Fruit fly (Drosophila melanogaster) whole organism, embryonic: ENCODE measurements around the gene Dhdds.
A peak's percentile ranks its signal among the peaks of the same experiment; 100 is the strongest.

Experiments
- Atf6 ChIP-seq: fragments of 200-800 bp; sonication (Bioruptor generic); IDR thresholded peaks from 2 replicates; pipeline ENCODE4 v1.3.6; 2022; ENCODE audit warnings: missing biosample characterization, missing genetic modification characterization
- Bgb ChIP-seq: fragments of 200-800 bp; sonication (Bioruptor generic); IDR thresholded peaks from 2 replicates; pipeline ENCODE4 v1.3.6; 2022; ENCODE audit warnings: missing biosample characterization, missing genetic modification characterization; ENCODE audit not compliant: partially characterized antibody
- CG10147 ChIP-seq: fragments of 200-800 bp; sonication (Bioruptor generic); optimal IDR thresholded peaks from 2 replicates; lab custom pipeline; 2019; ENCODE audit warnings: missing biosample characterization, mild to moderate bottlenecking, missing genetic modification characterization, moderate library complexity
- CG1024 ChIP-seq: fragments of 200-800 bp; sonication (Bioruptor generic); IDR thresholded peaks from 2 replicates; pipeline ENCODE4 v1.3.6; 2022; ENCODE audit warnings: missing biosample characterization, missing genetic modification characterization
- CG11504 ChIP-seq: fragments of 200-800 bp; sonication (Bioruptor generic); optimal IDR thresholded peaks from 3 replicates; lab custom pipeline; 2019; ENCODE audit warnings: missing biosample characterization, mild to moderate bottlenecking, missing genetic modification characterization, moderate library complexity
- CG11560 ChIP-seq: fragments of 200-800 bp; sonication (Bioruptor generic); IDR thresholded peaks from 3 replicates; pipeline ENCODE4 v1.3.6; 2022; ENCODE audit warnings: missing biosample characterization, missing genetic modification characterization
- CG12071 ChIP-seq: fragments of 200-800 bp; sonication (Bioruptor generic); optimal IDR thresholded peaks from 3 replicates; lab custom pipeline; 2018; ENCODE audit warnings: missing biosample characterization, mild to moderate bottlenecking, missing genetic modification characterization
- CG12219 ChIP-seq: fragments of 200-800 bp; sonication (Bioruptor generic); optimal IDR thresholded peaks from 3 replicates; lab custom pipeline; 2018; ENCODE audit warnings: missing biosample characterization, mild to moderate bottlenecking, missing genetic modification characterization
- CG14014 ChIP-seq: fragments of 200-800 bp; sonication (Bioruptor generic); IDR thresholded peaks from 2 replicates; pipeline ENCODE4 v1.3.6; 2022; ENCODE audit warnings: missing biosample characterization, missing genetic modification characterization
- CG1602 ChIP-seq: fragments of 200-800 bp; sonication (Bioruptor generic); optimal IDR thresholded peaks from 3 replicates; lab custom pipeline; 2016; ENCODE audit warnings: missing biosample characterization, missing genetic modification characterization
- CG17829 ChIP-seq: fragments of 200-800 bp; optimal IDR thresholded peaks from 2 replicates; lab custom pipeline; 2019; ENCODE audit warnings: missing biosample characterization, mild to moderate bottlenecking, missing genetic modification characterization, moderate library complexity
- CG17912 ChIP-seq: fragments of 200-800 bp; sonication (Bioruptor generic); optimal IDR thresholded peaks from 2 replicates; lab custom pipeline; 2018; ENCODE audit warnings: missing biosample characterization, mild to moderate bottlenecking, missing genetic modification characterization
- CG1832 ChIP-seq: fragments of 200-800 bp; sonication (Bioruptor generic); optimal IDR thresholded peaks from 2 replicates; lab custom pipeline; 2017; ENCODE audit warnings: missing biosample characterization, mild to moderate bottlenecking, missing genetic modification characterization, inconsistent platforms
- CG2199 ChIP-seq: fragments of 200-800 bp; sonication (Bioruptor generic); IDR thresholded peaks from 3 replicates; pipeline ENCODE4 v1.3.6; 2022; ENCODE audit warnings: missing biosample characterization, missing genetic modification characterization
- CG2889 ChIP-seq: fragments of 200-800 bp; sonication (Bioruptor generic); IDR thresholded peaks from 3 replicates; pipeline ENCODE4 v1.3.6; 2022; ENCODE audit warnings: missing biosample characterization, missing genetic modification characterization
- CG30020 ChIP-seq: fragments of 200-800 bp; optimal IDR thresholded peaks from 2 replicates; lab custom pipeline; 2019; ENCODE audit warnings: missing biosample characterization, mild to moderate bottlenecking, missing genetic modification characterization, moderate library complexity
- CG4854 ChIP-seq: fragments of 200-800 bp; sonication (Bioruptor generic); optimal IDR thresholded peaks from 2 replicates; lab custom pipeline; 2016; ENCODE audit warnings: missing biosample characterization, missing genetic modification characterization, inconsistent platforms
- CG7556 ChIP-seq: fragments of 200-800 bp; sonication (Bioruptor generic); optimal IDR thresholded peaks from 2 replicates; lab custom pipeline; 2017; ENCODE audit warnings: missing biosample characterization, mild to moderate bottlenecking, missing genetic modification characterization
- CG7839 ChIP-seq: fragments of 200-800 bp; sonication (Bioruptor generic); optimal IDR thresholded peaks from 3 replicates; lab custom pipeline; 2018; ENCODE audit warnings: missing biosample characterization, mild to moderate bottlenecking, missing genetic modification characterization, moderate library complexity
- CG8478 ChIP-seq: fragments of >200 bp; optimal IDR thresholded peaks from 2 replicates; lab custom pipeline; 2018
- CG9609 ChIP-seq: fragments of 200-800 bp; sonication (Bioruptor generic); optimal IDR thresholded peaks from 3 replicates; lab custom pipeline; 2016; ENCODE audit warnings: missing biosample characterization, missing genetic modification characterization
- CG9727 ChIP-seq: fragments of 200-800 bp; sonication (Bioruptor generic); optimal IDR thresholded peaks from 3 replicates; lab custom pipeline; 2017; ENCODE audit warnings: missing biosample characterization, mild to moderate bottlenecking, missing genetic modification characterization
- Dip3 ChIP-seq: fragments of 200-800 bp; sonication (Bioruptor generic); optimal IDR thresholded peaks from 3 replicates; lab custom pipeline; 2016; ENCODE audit warnings: missing biosample characterization, missing genetic modification characterization
- HmgZ ChIP-seq: fragments of 200-800 bp; sonication (Bioruptor generic); optimal IDR thresholded peaks from 2 replicates; lab custom pipeline; 2018; ENCODE audit warnings: missing biosample characterization, mild to moderate bottlenecking, missing genetic modification characterization
- Jarid2 ChIP-seq: fragments of 200-800 bp; sonication (Bioruptor generic); optimal IDR thresholded peaks from 3 replicates; lab custom pipeline; 2017; ENCODE audit warnings: mild to moderate bottlenecking, missing biosample characterization, missing genetic modification reagents, missing genetic modification characterization
- MBD-R2 ChIP-seq: fragments of 200-800 bp; sonication (Bioruptor generic); IDR thresholded peaks from 2 replicates; pipeline ENCODE4 v1.3.6; 2022; ENCODE audit warnings: missing biosample characterization, missing genetic modification characterization
- Meics ChIP-seq: fragments of 200-800 bp; sonication (Bioruptor generic); optimal IDR thresholded peaks from 2 replicates; lab custom pipeline; 2017; ENCODE audit warnings: missing biosample characterization, mild to moderate bottlenecking, missing genetic modification characterization
- Oli ChIP-seq: fragments of 200-800 bp; sonication (Bioruptor generic); optimal IDR thresholded peaks from 2 replicates; lab custom pipeline; 2018; ENCODE audit warnings: missing biosample characterization, mild to moderate bottlenecking, missing genetic modification characterization, moderate library complexity
- Pdp1 ChIP-seq, 2 experiments: fragments of 200-800 bp; sonication (Bioruptor generic); optimal IDR thresholded peaks; 3 replicates each; lab custom pipeline; 2016; ENCODE audit warnings: missing biosample characterization in 2 of 2, missing genetic modification characterization in 2 of 2, mild to moderate bottlenecking in 1 of 2, moderate library complexity in 1 of 2
- Sry-β ChIP-seq: fragments of 200-800 bp; sonication (Bioruptor generic); optimal IDR thresholded peaks from 2 replicates; lab custom pipeline; 2018; ENCODE audit warnings: missing biosample characterization, mild to moderate bottlenecking, missing genetic modification characterization, moderate library complexity
- al ChIP-seq: fragments of 200-800 bp; sonication (Bioruptor generic); IDR thresholded peaks from 2 replicates; pipeline ENCODE4 v1.3.6; 2022; ENCODE audit warnings: missing biosample characterization, missing genetic modification characterization
- ara ChIP-seq: fragments of 200-800 bp; sonication (Bioruptor generic); IDR thresholded peaks from 2 replicates; pipeline ENCODE4 v1.3.6; 2022; ENCODE audit warnings: missing biosample characterization, missing genetic modification characterization
- ato ChIP-seq: fragments of 200-800 bp; sonication (Bioruptor generic); IDR thresholded peaks from 2 replicates; pipeline ENCODE4 v1.3.6; 2022; ENCODE audit warnings: missing biosample characterization, missing genetic modification characterization; ENCODE audit not compliant: partially characterized antibody
- dimm ChIP-seq: fragments of 200-800 bp; sonication (Bioruptor generic); IDR thresholded peaks from 2 replicates; pipeline ENCODE4 v1.3.6; 2022; ENCODE audit warnings: missing biosample characterization, missing genetic modification characterization
- en ChIP-seq: fragments of 200-800 bp; sonication (Bioruptor generic); optimal IDR thresholded peaks from 2 replicates; lab custom pipeline; 2016; ENCODE audit warnings: missing biosample characterization, missing genetic modification characterization
- ewg ChIP-seq: fragments of 200-800 bp; sonication (Bioruptor generic); optimal IDR thresholded peaks from 3 replicates; lab custom pipeline; 2017; ENCODE audit warnings: mild to moderate bottlenecking, missing biosample characterization, missing genetic modification reagents, missing genetic modification characterization
- ftz-f1 ChIP-seq: fragments of 200-800 bp; sonication (Bioruptor generic); optimal IDR thresholded peaks from 2 replicates; lab custom pipeline; 2016; ENCODE audit warnings: missing biosample characterization, missing genetic modification characterization
- gcm2 ChIP-seq: fragments of 200-800 bp; sonication (Bioruptor generic); optimal IDR thresholded peaks from 2 replicates; lab custom pipeline; 2016; ENCODE audit warnings: missing biosample characterization, missing genetic modification characterization
- hth ChIP-seq: fragments of >200 bp; optimal IDR thresholded peaks from 2 replicates; lab custom pipeline; 2017; ENCODE audit warnings: inconsistent platforms
- mam ChIP-seq: fragments of 200-800 bp; sonication (Bioruptor generic); optimal IDR thresholded peaks from 3 replicates; lab custom pipeline; 2016; ENCODE audit warnings: missing biosample characterization, missing genetic modification characterization
- nau ChIP-seq: fragments of 200-800 bp; sonication (Bioruptor generic); optimal IDR thresholded peaks from 3 replicates; lab custom pipeline; 2017; ENCODE audit warnings: missing biosample characterization, mild to moderate bottlenecking, missing genetic modification characterization, missing genetic modification reagents
- phol ChIP-seq: fragments of 200-800 bp; sonication (Bioruptor generic); optimal IDR thresholded peaks from 3 replicates; lab custom pipeline; 2018; ENCODE audit warnings: missing biosample characterization, mild to moderate bottlenecking, missing genetic modification characterization, moderate library complexity
- rib ChIP-seq: fragments of 200-800 bp; sonication (Bioruptor generic); IDR thresholded peaks from 2 replicates; pipeline ENCODE4 v1.3.6; 2022; ENCODE audit warnings: missing biosample characterization, missing genetic modification characterization
- slbo ChIP-seq: fragments of 200-800 bp; sonication (Bioruptor generic); IDR thresholded peaks from 2 replicates; pipeline ENCODE4 v1.3.6; 2022; ENCODE audit warnings: missing biosample characterization, missing genetic modification characterization
- sob ChIP-seq: fragments of 200-800 bp; sonication (Bioruptor generic); IDR thresholded peaks from 2 replicates; pipeline ENCODE4 v1.3.6; 2022; ENCODE audit warnings: missing biosample characterization, missing genetic modification characterization
- stwl ChIP-seq: fragments of 200-800 bp; sonication (Bioruptor generic); optimal IDR thresholded peaks from 3 replicates; lab custom pipeline; 2018; ENCODE audit warnings: missing biosample characterization, mild to moderate bottlenecking, missing genetic modification characterization, moderate library complexity
- sug ChIP-seq: fragments of 200-800 bp; optimal IDR thresholded peaks from 2 replicates; lab custom pipeline; 2019; ENCODE audit warnings: missing biosample characterization, mild to moderate bottlenecking, missing genetic modification characterization, moderate library complexity
- tio ChIP-seq: fragments of 200-800 bp; sonication (Bioruptor generic); optimal IDR thresholded peaks from 2 replicates; lab custom pipeline; 2017; ENCODE audit warnings: missing biosample characterization, missing genetic modification characterization, inconsistent platforms
- unpg ChIP-seq: fragments of 200-800 bp; sonication (Bioruptor generic); optimal IDR thresholded peaks from 3 replicates; lab custom pipeline; 2018; ENCODE audit warnings: missing biosample characterization, mild to moderate bottlenecking, missing genetic modification characterization, moderate library complexity
- wdn ChIP-seq: fragments of 200-800 bp; sonication (Bioruptor generic); IDR thresholded peaks from 2 replicates; pipeline ENCODE4 v1.3.6; 2022; ENCODE audit warnings: missing biosample characterization, missing genetic modification characterization

The Dhdds gene

dm6 chrX:7888386-7889024 is 44.6 kb downstream of the Dhdds start, which contains the start of gene Acat1 (continued):
- TF ChIP-seq en (peak; percentile 18), CG9727 (peak; percentile 59), Dip3 (peak; percentile 71), CG12219 (GFP tag; lab: Kevin White, UChicago) (no peak), CG7839 (no peak), Meics (GFP tag; lab: Kevin White, UChicago) (peak; percentile 52), phol (tag; lab: Kevin White, UChicago) (peak; percentile 64), nau (GFP tag; lab: Kevin White, UChicago) (no peak), rib (GFP tag; lab: Robert Waterston, UW) (no peak), hth (lab: Kevin White, UChicago) (no peak), Oli (tag; lab: Kevin White, UChicago) (peak; percentile 5), CG1024 (no peak), CG11560 (tag; lab: Robert Waterston, UW) (0 out of 3 replicates have a peak, but pooled peaks have one; percentile 10), wdn (GFP tag; lab: Robert Waterston, UW) (0 out of 2 replicates have a peak, but pooled peaks have one; percentile 14), sob (peak; percentile 53; the same call in 1 of the 2 replicates), ato (GFP tag; lab: Robert Waterston, UW) (0 out of 2 replicates have a peak, but pooled peaks have one; percentile 14), HmgZ (tag; lab: Kevin White, UChicago) (peak; percentile 34), CG10147 (GFP tag; lab: Kevin White, UChicago) (no peak), Sry-β (GFP tag; lab: Kevin White, UChicago) (peak; percentile 49), CG7556 (peak; percentile 58), CG2889 (GFP tag; lab: Robert Waterston, UW) (no peak), CG12071 (GFP tag; lab: Kevin White, UChicago) (no peak), CG11504 (tag; lab: Kevin White, UChicago) (no peak), CG8478 (lab: Kevin White, UChicago) (no peak), CG4854 (GFP tag; lab: Kevin White, UChicago) (no peak), CG30020 (tag; lab: Kevin White, UChicago) (no peak), CG14014 (GFP tag; lab: Robert Waterston, UW) (peak; percentile 18; the same call in 1 of the 2 replicates), al (GFP tag; lab: Robert Waterston, UW) (peak; percentile 7; the same call in 1 of the 2 replicates), gcm2 (no peak), CG9609 (GFP tag; lab: Kevin White, UChicago) (peak; percentile 34), Bgb (no peak; the same call in 1 of the 2 replicates), stwl (peak; percentile 87), Jarid2 (GFP tag; lab: Kevin White, UChicago) (peak; percentile 12), Atf6 (GFP tag; lab: Robert Waterston, UW) (no peak; the same call in 1 of the 2 replicates), ara (GFP tag; lab: Robert Waterston, UW) (peak; percentile 38; the same call in 1 of the 2 replicates), ftz-f1 (no peak), CG1602 (GFP tag; lab: Kevin White, UChicago) (peak; percentile 44), MBD-R2 (GFP tag; lab: Robert Waterston, UW) (peak; percentile 60; the same call in 1 of the 2 replicates), CG17829 (peak; percentile 43), CG17912 (GFP tag; lab: Kevin White, UChicago) (no peak), unpg (no peak), Pdp1 (GFP tag; optimal IDR thresholded peaks at IDR 0.05; lab: Kevin White, UChicago) (peak; percentile 48 to 100), mam (GFP tag; lab: Kevin White, UChicago) (peak; percentile 64), tio (GFP tag; lab: Kevin White, UChicago) (peak; percentile 40), CG2199 (GFP tag; lab: Robert Waterston, UW) (0 out of 3 replicates have a peak, but pooled peaks have one; percentile 15), slbo (peak; percentile 65), dimm (no peak), sug (tag; lab: Kevin White, UChicago) (no peak), ewg (GFP tag; lab: Kevin White, UChicago) (peak; percentile 17), CG1832 (GFP tag; lab: Kevin White, UChicago) (no peak)
